Worm (Caenorhabditis elegans) whole organism, L2 larva: ENCODE measurements around the gene cyk-3.

Experiments used
- R02D3.7 ChIP-seq: fragments of 150-350 bp; optimal IDR thresholded peaks from 2 replicates; lab custom pipeline; 2014; ENCODE audit warnings: missing biosample characterization, missing genetic modification characterization
- alr-1 ChIP-seq: fragments of 150-350 bp; optimal IDR thresholded peaks from 2 replicates; lab custom pipeline; 2014; ENCODE audit warnings: missing biosample characterization, missing genetic modification characterization
- ceh-82 ChIP-seq: fragments of 150-350 bp; optimal IDR thresholded peaks from 2 replicates; lab custom pipeline; 2014; ENCODE audit warnings: missing biosample characterization, missing genetic modification characterization
- lin-39 ChIP-seq: fragments of 150-350 bp; optimal IDR thresholded peaks from 2 replicates; lab custom pipeline; 2014; ENCODE audit warnings: missing biosample characterization, missing genetic modification reagents, missing genetic modification characterization
- lsy-2 ChIP-seq, 2 experiments: fragments of 150-350 bp in 1 of 2; sonication (generic microtip) in 1 of 2; optimal IDR thresholded peaks; 2 replicates each; lab custom pipeline; 2014 to 2017; ENCODE audit warnings: missing biosample characterization in 2 of 2, missing genetic modification characterization in 2 of 2
- nhr-77 ChIP-seq: fragments of 150-350 bp; optimal IDR thresholded peaks from 2 replicates; lab custom pipeline; 2014; ENCODE audit warnings: missing biosample characterization, missing genetic modification characterization
- unc-39 ChIP-seq: fragments of 150-350 bp; optimal IDR thresholded peaks from 2 replicates; lab custom pipeline; 2014; ENCODE audit warnings: missing biosample characterization, missing genetic modification characterization
- unc-62 ChIP-seq: fragments of 150-350 bp; optimal IDR thresholded peaks from 2 replicates; lab custom pipeline; 2014; ENCODE audit warnings: missing biosample characterization, missing genetic modification reagents, missing genetic modification characterization
- zag-1 ChIP-seq: fragments of 150-350 bp; optimal IDR thresholded peaks from 2 replicates; lab custom pipeline; 2014; ENCODE audit warnings: missing biosample characterization, missing genetic modification characterization

DNA sequence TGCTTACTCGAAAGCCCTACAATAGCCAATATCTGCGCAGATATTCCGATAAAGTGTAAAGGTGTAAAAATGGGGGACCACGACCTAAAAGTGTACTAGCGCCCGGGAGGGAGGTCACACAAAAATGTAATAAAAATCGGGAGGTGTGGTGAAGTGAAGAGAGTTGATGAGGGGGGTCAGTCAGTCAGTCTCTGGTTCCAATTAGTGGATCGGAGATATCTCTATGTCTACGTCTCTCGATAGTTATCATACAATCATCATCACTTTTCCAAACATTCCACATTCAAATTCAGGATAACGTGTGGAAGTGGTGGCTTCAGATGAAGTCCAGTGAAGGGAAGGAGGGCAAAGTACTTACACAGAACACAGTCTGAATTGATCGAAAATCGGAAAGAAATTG is 43.9 kb upstream of the cyk-3 start:
- TF ChIP-seq unc-39 (tag; lab: Kevin White, UChicago) (no peak), lin-39 (tag; lab: Kevin White, UChicago) (no peak), alr-1 (no peak), nhr-77 (no peak), unc-62 (GFP tag; lab: Kevin White, UChicago) (no peak), ceh-82 (tag; lab: Kevin White, UChicago) (no peak), R02D3.7 (no peak), lsy-2 (tag; optimal IDR thresholded peaks at IDR 0.05; lab: Kevin White, UChicago) (no peak), zag-1 (tag; lab: Kevin White, UChicago) (no peak)
